Fruit fly (Drosophila melanogaster): ENCODE results near the gene CG12880.
A peak's percentile ranks its signal among the peaks of the same experiment; 100 is the strongest.

The CG12880 gene

DNA sequence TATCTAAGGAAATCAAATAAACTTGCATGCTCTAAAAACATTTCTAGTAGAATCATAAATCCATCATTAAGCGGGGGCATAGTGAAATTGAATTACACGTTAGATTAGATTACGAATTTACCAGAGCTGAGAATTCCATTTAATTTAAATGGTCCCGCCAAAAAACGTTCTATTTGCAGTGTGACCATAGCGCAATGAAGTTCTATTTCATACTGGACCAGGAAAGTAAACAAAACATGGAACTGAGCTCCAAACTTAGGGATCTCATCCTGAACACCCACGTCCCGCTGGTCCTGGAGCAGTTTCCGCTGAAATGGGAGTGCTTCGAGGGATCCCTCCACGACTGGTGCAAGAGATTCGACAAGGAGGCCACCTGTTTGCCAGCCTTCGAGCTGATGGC lies 9.3 kb downstream of the CG12880 start, which contains the start of gene HSPBAP1:
TSS of gene HSPBAP1 (plus strand) at position 217 of the 400 bp plus-strand sequence.
- TF ChIP-seq Dll (optimal IDR thresholded peaks at IDR 0.05): no peak
- no peak for TF ChIP-seq EcR (GFP tag; optimal IDR thresholded peaks at IDR 0.05)
- TF ChIP-seq CG8478 (optimal IDR thresholded peaks at IDR 0.05): no peak

dm6 chr3R:27699540-27700228 lies 13.9 kb downstream of the CG12880 start, which contains the start of gene ALiX:
Gene ALiX (minus strand): TSS chr3R:27700110.
- TF ChIP-seq Dll (optimal IDR thresholded peaks at IDR 0.05): no peak
- TF ChIP-seq pan (optimal IDR thresholded peaks at IDR 0.05): no peak
- TF ChIP-seq EcR (GFP tag; optimal IDR thresholded peaks at IDR 0.05): no peak
- TF ChIP-seq CG8478 (optimal IDR thresholded peaks at IDR 0.05): no peak
- no peak for TF ChIP-seq usp (GFP tag; optimal IDR thresholded peaks at IDR 0.05)
- no peak for TF ChIP-seq psq (optimal IDR thresholded peaks at IDR 0.05)

- TF ChIP-seq EcR (GFP tag; optimal IDR thresholded peaks at IDR 0.05) (no peak), pan (optimal IDR thresholded peaks at IDR 0.05) (no peak), psq (optimal IDR thresholded peaks at IDR 0.05) (no peak), Dll (optimal IDR thresholded peaks at IDR 0.05) (no peak), usp (GFP tag; optimal IDR thresholded peaks at IDR 0.05) (no peak), CG8478 (optimal IDR thresholded peaks at IDR 0.05) (no peak)
Measured at dm6 chr3R:27700229-27700573, 14.4 kb downstream of the CG12880 start, which contains the start of gene btz. Gene btz (plus strand): TSS chr3R:27700361.

DNA sequence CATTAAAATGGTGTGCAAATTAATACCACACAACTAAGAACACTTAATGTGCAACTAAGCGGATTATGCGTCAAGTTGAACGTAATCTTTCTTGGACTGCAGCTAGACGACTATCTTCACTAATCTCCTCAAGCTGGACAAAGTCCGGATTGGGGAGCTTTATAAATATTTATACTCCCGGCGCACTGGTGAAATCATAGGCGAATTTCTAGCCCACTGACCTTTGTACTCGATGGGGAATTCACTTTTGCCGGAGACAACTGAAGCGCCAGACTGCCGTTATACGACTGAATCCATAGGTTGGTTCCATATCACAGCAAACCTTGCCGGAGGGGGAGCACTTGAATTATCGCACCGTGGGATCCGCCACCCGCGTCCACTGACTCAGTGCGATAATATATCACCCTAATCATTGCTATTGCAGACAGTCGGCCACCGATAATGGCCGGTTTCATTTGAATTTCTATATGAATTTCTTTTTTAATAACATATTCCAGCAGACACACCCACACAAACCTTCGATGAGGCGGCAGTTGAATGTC lies 20.3 kb downstream of the CG12880 start:
- TF ChIP-seq usp (GFP tag; optimal IDR thresholded peaks at IDR 0.05) (no peak), EcR (GFP tag; optimal IDR thresholded peaks at IDR 0.05) (no peak), Dll (optimal IDR thresholded peaks at IDR 0.05) (no peak), CG8478 (optimal IDR thresholded peaks at IDR 0.05) (no peak), psq (optimal IDR thresholded peaks at IDR 0.05) (no peak), pan (optimal IDR thresholded peaks at IDR 0.05) (no peak)

dm6 chr3R:27706581-27707181 lies 20.9 kb downstream of the CG12880 start, which contains the start of the genes CROT and CG12877:
Gene CROT (minus strand): TSS chr3R:27706751.
Gene CG12877 (plus strand): TSS chr3R:27707100.
- TF ChIP-seq Dll (optimal IDR thresholded peaks at IDR 0.05): no peak
- TF ChIP-seq pan (optimal IDR thresholded peaks at IDR 0.05): no peak
- no peak for TF ChIP-seq EcR (GFP tag; optimal IDR thresholded peaks at IDR 0.05)
- no peak for TF ChIP-seq CG8478 (optimal IDR thresholded peaks at IDR 0.05)
- no peak for TF ChIP-seq usp (GFP tag; optimal IDR thresholded peaks at IDR 0.05)
- no peak for TF ChIP-seq psq (optimal IDR thresholded peaks at IDR 0.05)

- TF ChIP-seq Dll (optimal IDR thresholded peaks at IDR 0.05) (no peak), psq (optimal IDR thresholded peaks at IDR 0.05) (no peak), pan (optimal IDR thresholded peaks at IDR 0.05) (no peak), CG8478 (optimal IDR thresholded peaks at IDR 0.05) (peak; percentile 60), EcR (GFP tag; optimal IDR thresholded peaks at IDR 0.05) (no peak), usp (GFP tag; optimal IDR thresholded peaks at IDR 0.05) (no peak)
Measured at dm6 chr3R:27736367-27737005, 50.7 kb downstream of the CG12880 start, which contains the start of gene Ets98B. Gene Ets98B (plus strand): TSS chr3R:27736538.

dm6 chr3R:27737038-27737437 lies 51.3 kb downstream of the CG12880 start:
- no peak for TF ChIP-seq pan (optimal IDR thresholded peaks at IDR 0.05)
- TF ChIP-seq usp (GFP tag; optimal IDR thresholded peaks at IDR 0.05): no peak
- no peak for TF ChIP-seq psq (optimal IDR thresholded peaks at IDR 0.05)
- no peak for TF ChIP-seq Dll (optimal IDR thresholded peaks at IDR 0.05)
- TF ChIP-seq EcR (GFP tag; optimal IDR thresholded peaks at IDR 0.05): no peak
- TF ChIP-seq CG8478 (optimal IDR thresholded peaks at IDR 0.05): no peak

DNA sequence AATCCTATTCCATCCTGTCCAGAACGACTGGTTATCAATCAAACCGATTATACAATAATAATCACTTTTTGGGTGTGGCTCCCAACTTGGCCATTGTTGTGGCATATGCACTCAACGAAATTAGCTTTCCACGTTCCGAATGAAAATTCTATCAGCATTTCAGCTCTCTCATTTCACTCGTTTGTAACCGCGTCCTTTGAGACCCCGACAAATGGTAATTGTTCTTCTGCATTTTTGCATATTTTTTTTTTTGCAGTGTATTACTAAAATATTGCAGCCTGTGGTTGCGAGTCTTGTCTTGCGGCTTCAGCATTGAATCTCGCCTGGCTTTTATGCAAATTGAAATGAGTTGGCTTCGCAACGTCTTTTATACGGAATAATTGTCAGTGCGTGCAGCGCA lies 52.5 kb downstream of the CG12880 start:
- TF ChIP-seq EcR (GFP tag; optimal IDR thresholded peaks at IDR 0.05) (peak in 1 of 2 experiments; percentile 5), pan (optimal IDR thresholded peaks at IDR 0.05) (no peak)

DNA sequence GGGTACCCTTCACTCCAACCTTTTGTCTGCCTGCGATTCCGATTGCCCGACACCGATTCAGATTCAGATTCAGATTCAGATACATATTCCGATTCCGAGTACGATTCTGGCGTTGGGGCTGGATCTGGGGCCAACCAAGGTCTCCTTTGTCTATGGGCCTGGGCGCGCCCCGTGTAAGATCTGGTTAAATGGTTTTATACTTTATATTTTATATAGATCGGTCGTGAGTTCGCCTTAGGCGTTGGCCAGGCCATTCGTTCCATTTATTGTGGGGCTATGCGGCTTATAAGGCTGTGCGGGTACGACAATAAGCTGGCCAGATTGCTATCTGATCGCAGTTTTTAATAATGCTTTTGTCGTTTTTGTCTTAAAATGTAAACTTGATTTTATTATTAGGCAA lies 54.2 kb downstream of the CG12880 start:
- no peak for TF ChIP-seq EcR (GFP tag; optimal IDR thresholded peaks at IDR 0.05)

DNA sequence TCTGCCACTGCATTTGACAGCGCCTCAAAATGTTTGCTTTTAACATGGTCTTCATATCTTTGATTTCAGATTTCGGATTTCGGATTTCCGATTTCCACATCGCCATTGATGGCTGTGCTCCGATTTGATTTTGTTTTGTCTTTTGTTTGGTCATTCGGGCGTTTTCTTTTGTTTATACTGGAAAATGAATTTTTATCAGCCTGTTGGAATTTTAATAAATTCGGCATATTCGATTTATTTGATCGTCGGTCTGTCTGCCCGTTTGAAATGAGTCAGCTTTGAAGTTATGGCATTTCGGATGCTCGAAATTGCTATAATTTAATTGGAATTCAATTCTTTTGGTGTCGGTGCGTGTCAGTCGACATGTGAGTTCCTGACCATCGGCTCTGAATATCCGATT lies 54.9 kb downstream of the CG12880 start:
- no peak for TF ChIP-seq Dll (optimal IDR thresholded peaks at IDR 0.05)
- TF ChIP-seq psq (optimal IDR thresholded peaks at IDR 0.05): no peak
- TF ChIP-seq pan (optimal IDR thresholded peaks at IDR 0.05): no peak
- no peak for TF ChIP-seq CG8478 (optimal IDR thresholded peaks at IDR 0.05)
- TF ChIP-seq usp (GFP tag; optimal IDR thresholded peaks at IDR 0.05): no peak
- TF ChIP-seq EcR (GFP tag; optimal IDR thresholded peaks at IDR 0.05): no peak

Data from whole organism.